Worm (Caenorhabditis elegans) whole organism, L4/young adult: ENCODE data around the gene Y51H4A.5.

ENCODE experiments used
- dao-5 ChIP-seq: sonication (generic microtip); optimal IDR thresholded peaks from 2 replicates; lab custom pipeline; 2016; ENCODE audit warnings: missing genotype, missing genetic modification characterization, moderate library complexity, missing compliant biosample characterization
- him-1 ChIP-seq: sonication (generic microtip); optimal IDR thresholded peaks from 2 replicates; lab custom pipeline; 2016; ENCODE audit warnings: missing genotype, missing genetic modification reagents, missing genetic modification characterization, missing compliant biosample characterization

DNA sequence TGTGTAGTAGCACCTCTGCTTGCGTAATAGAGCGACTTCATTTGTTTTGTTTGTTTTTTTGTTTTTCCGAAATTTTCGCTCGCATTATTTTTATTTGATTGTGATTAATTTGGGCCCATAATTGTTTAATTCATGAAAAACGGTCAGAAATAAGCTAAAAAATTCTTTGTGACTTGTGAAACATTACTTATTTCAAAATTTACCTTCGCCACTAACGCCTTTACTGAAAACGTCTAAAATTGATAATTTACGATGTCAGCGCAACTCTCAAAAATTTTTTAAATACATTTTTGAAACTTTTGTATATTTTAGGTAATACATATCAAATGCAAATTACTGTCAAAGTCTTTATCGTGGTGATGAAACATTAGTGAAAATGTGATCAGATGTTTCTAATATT, 35.0 kb upstream of the Y51H4A.5 start:
- TF ChIP-seq him-1 (tag; lab: Kevin White, UChicago) (no peak), dao-5 (no peak)
